Worm (Caenorhabditis elegans) whole organism, late embryonic: ENCODE measurements around the gene F28H6.6.

Experiments used
- hlh-13 ChIP-seq: fragments of 200-800 bp; sonication (Bioruptor generic); optimal IDR thresholded peaks from 2 replicates; lab custom pipeline; 2018; ENCODE audit warnings: mild to moderate bottlenecking, missing genetic modification characterization, missing compliant biosample characterization
- hlh-8 ChIP-seq: sonication (generic microtip); optimal IDR thresholded peaks from 2 replicates; lab custom pipeline; 2016; ENCODE audit warnings: missing genotype, missing genetic modification characterization, missing compliant biosample characterization
- nfya-1 ChIP-seq: sonication (generic microtip); optimal IDR thresholded peaks from 2 replicates; lab custom pipeline; 2017; ENCODE audit warnings: missing genetic modification characterization, mild to moderate bottlenecking, missing compliant biosample characterization, antibody characterized with exemption, moderate library complexity
- odd-2 ChIP-seq: sonication (generic microtip); optimal IDR thresholded peaks from 2 replicates; lab custom pipeline; 2017; ENCODE audit warnings: antibody characterized with exemption, mild to moderate bottlenecking, missing genetic modification characterization, missing compliant biosample characterization

DNA sequence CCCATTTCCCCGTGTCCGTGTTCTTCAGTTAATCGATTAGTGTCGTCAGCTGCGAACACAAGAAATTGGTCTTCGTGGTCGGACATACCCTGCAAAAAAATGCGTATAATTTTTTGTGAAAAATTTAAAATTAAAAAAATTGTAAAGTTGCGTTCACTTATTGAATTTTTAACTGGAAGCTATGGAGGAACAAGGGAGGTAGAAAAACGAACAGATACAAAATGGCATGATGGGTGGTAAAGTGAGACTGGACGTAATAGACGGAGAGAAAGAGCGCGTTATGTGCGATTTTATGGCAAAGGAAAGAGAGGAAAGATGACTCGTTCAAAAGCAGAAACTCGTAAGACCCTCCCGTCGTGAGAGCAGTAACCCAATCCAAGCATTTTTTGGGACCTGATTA, 41.4 kb downstream of the F28H6.6 start, which contains the start of gene C33G3.6:
- no peak for TF ChIP-seq hlh-13
- TF ChIP-seq hlh-8 (tag; lab: Kevin White, UChicago), result no peak
- no peak for TF ChIP-seq odd-2 (tag; lab: Kevin White, UChicago)
- TF ChIP-seq nfya-1 (tag; lab: Kevin White, UChicago), result no peak
